Worm (Caenorhabditis elegans) whole organism, young adult: Measurements from ENCODE around the gene F36D4.1.

Experiments
- D2030.7 ChIP-seq: fragments of 200-800 bp; sonication (Bioruptor generic); IDR thresholded peaks from 2 replicates; pipeline ENCODE4 v1.3.6; 2022; ENCODE audit warnings: missing genetic modification reagents, missing genetic modification characterization, missing compliant biosample characterization
- F55B11.4 ChIP-seq: sonication (generic microtip); optimal IDR thresholded peaks from 2 replicates; lab custom pipeline; 2016; ENCODE audit warnings: missing compliant biosample characterization, missing genetic modification characterization, borderline replicate concordance; ENCODE audit not compliant: insufficient read depth
- attf-3 ChIP-seq: fragments of 200-800 bp; sonication (Bioruptor generic); conservative IDR thresholded peaks from 2 replicates; pipeline ENCODE4 v1.3.6; 2022; ENCODE audit warnings: missing genetic modification reagents, missing genetic modification characterization, missing compliant biosample characterization
- bed-1 ChIP-seq: fragments of 200-800 bp; sonication (Bioruptor generic); IDR thresholded peaks from 2 replicates; pipeline ENCODE4 v1.3.6; 2022; ENCODE audit warnings: missing genetic modification reagents, missing genetic modification characterization, missing compliant biosample characterization
- him-1 ChIP-seq: sonication (generic microtip); optimal IDR thresholded peaks from 2 replicates; lab custom pipeline; 2016; ENCODE audit warnings: missing genotype, missing genetic modification reagents, missing genetic modification characterization, missing compliant biosample characterization
- lin-35 ChIP-seq, 3 experiments: fragments of 150-350 bp in 2 of 3; sonication (generic microtip) in 1 of 3; optimal IDR thresholded peaks; 2 replicates each; lab custom pipeline; 2014 to 2018; ENCODE audit warnings: missing biosample characterization in 3 of 3, missing genetic modification characterization in 3 of 3, missing genetic modification reagents in 3 of 3
- mxl-1 ChIP-seq: sonication (generic microtip); optimal IDR thresholded peaks from 2 replicates; lab custom pipeline; 2016; ENCODE audit warnings: missing genetic modification characterization, missing compliant biosample characterization
- pbrm-1 ChIP-seq: fragments of 200-800 bp; sonication (Bioruptor generic); IDR thresholded peaks from 2 replicates; pipeline ENCODE4 v1.3.6; 2022; ENCODE audit warnings: missing genetic modification reagents, missing genetic modification characterization, missing compliant biosample characterization
- pha-4 ChIP-seq: fragments of 150-350 bp; sonication (generic microtip); optimal IDR thresholded peaks from 2 replicates; lab custom pipeline; 2014; ENCODE audit warnings: missing biosample characterization, missing genetic modification reagents, missing genetic modification characterization
- rec-8 ChIP-seq, 2 experiments: sonication (generic microtip); optimal IDR thresholded peaks; 2 replicates each; lab custom pipeline; 2016; ENCODE audit warnings: mild to moderate bottlenecking in 2 of 2, missing genetic modification characterization in 2 of 2, missing genetic modification reagents in 2 of 2, missing genotype in 2 of 2, missing biosample characterization in 1 of 2, missing compliant biosample characterization in 1 of 2, moderate library complexity in 1 of 2
- snpc-4 ChIP-seq, 5 experiments: fragments of 150-350 bp in 1 of 5; sonication (generic microtip) in 4 of 5; optimal IDR thresholded peaks; 2 replicates each; lab custom pipeline; 2014 to 2018; ENCODE audit warnings: missing genetic modification characterization in 5 of 5, missing biosample characterization in 3 of 5, antibody characterized with exemption in 2 of 5, mild to moderate bottlenecking in 2 of 5, missing compliant biosample characterization in 2 of 5, missing genotype in 2 of 5, moderate library complexity in 2 of 5, missing genetic modification reagents in 1 of 5

- TF ChIP-seq pha-4 (tag; lab: Kevin White, UChicago) (no peak), snpc-4 (GFP tag; optimal IDR thresholded peaks at IDR 0.05; lab: Kevin White, UChicago) (no peak), snpc-4 (tag; optimal IDR thresholded peaks at IDR 0.05; lab: Kevin White, UChicago) (no peak), attf-3 (GFP tag; lab: Robert Waterston, UW) (no peak), rec-8 (tag; optimal IDR thresholded peaks at IDR 0.05; lab: Kevin White, UChicago) (no peak), bed-1 (no peak), lin-35 (GFP tag; optimal IDR thresholded peaks at IDR 0.05; lab: Kevin White, UChicago) (no peak), F55B11.4 (tag; lab: Kevin White, UChicago) (no peak), him-1 (no peak), D2030.7 (GFP tag; lab: Robert Waterston, UW) (no peak), pbrm-1 (no peak), mxl-1 (no peak)
These were observed 40.3 kb upstream of the F36D4.1 start, which contains the start of gene E02C12.19 for ce11 chrV:9376417-9376816.
